Worm (Caenorhabditis elegans) whole organism, L1 larva: ENCODE data around the gene Y39B6A.25.
A peak's percentile ranks its signal among the peaks of the same experiment; 100 is the strongest.

Experiments used
- ama-1 ChIP-seq: fragments of 150-350 bp; optimal IDR thresholded peaks from 2 replicates; lab custom pipeline; 2014
- dpl-1 ChIP-seq, 3 experiments: fragments of 150-350 bp in 2 of 3; sonication (generic microtip) in 1 of 3; optimal IDR thresholded peaks; 2 replicates each; lab custom pipeline; 2014 to 2017; ENCODE audit warnings: missing biosample characterization in 3 of 3, missing genetic modification characterization in 3 of 3, missing genetic modification reagents in 3 of 3
- lir-3 ChIP-seq: sonication (generic microtip); optimal IDR thresholded peaks from 2 replicates; lab custom pipeline; 2016; ENCODE audit warnings: mild to moderate bottlenecking, missing genetic modification characterization, moderate library complexity, missing compliant biosample characterization; ENCODE audit not compliant: poor library complexity
- mep-1 ChIP-seq: fragments of 150-350 bp; optimal IDR thresholded peaks from 2 replicates; lab custom pipeline; 2014; ENCODE audit warnings: missing biosample characterization, missing genetic modification characterization
- nhr-11 ChIP-seq: fragments of 150-350 bp; optimal IDR thresholded peaks from 2 replicates; lab custom pipeline; 2014; ENCODE audit warnings: missing biosample characterization, missing genetic modification characterization
- pqm-1 ChIP-seq: sonication (generic microtip); optimal IDR thresholded peaks from 3 replicates; lab custom pipeline; 2017; ENCODE audit warnings: missing biosample characterization, missing genetic modification characterization
- sox-4 ChIP-seq: sonication (generic microtip); optimal IDR thresholded peaks from 2 replicates; lab custom pipeline; 2016; ENCODE audit warnings: missing genetic modification characterization, missing compliant biosample characterization
- tbx-2 ChIP-seq: sonication (generic microtip); optimal IDR thresholded peaks from 2 replicates; lab custom pipeline; 2016; ENCODE audit warnings: missing genetic modification characterization, missing compliant biosample characterization
- unc-130 ChIP-seq: fragments of 150-350 bp; optimal IDR thresholded peaks from 2 replicates; lab custom pipeline; 2017; ENCODE audit warnings: missing biosample characterization, missing genetic modification characterization, inconsistent platforms
- ztf-11 ChIP-seq, 2 experiments: sonication (generic microtip); optimal IDR thresholded peaks; 2 replicates each; lab custom pipeline; 2016 to 2017; ENCODE audit warnings: missing genetic modification characterization in 2 of 2, missing biosample characterization in 1 of 2, missing compliant biosample characterization in 1 of 2

- TF ChIP-seq mep-1 (tag; lab: Kevin White, UChicago) (no peak), ztf-11 (tag; optimal IDR thresholded peaks at IDR 0.05; lab: Kevin White, UChicago) (no peak), tbx-2 (tag; lab: Kevin White, UChicago) (peak; percentile 15), unc-130 (tag; lab: Kevin White, UChicago) (no peak), ama-1 (no peak), dpl-1 (GFP tag; optimal IDR thresholded peaks at IDR 0.05; lab: Kevin White, UChicago) (peak in 2 of 3 experiments; percentile 11 to 32), sox-4 (tag; lab: Kevin White, UChicago) (no peak), lir-3 (no peak), nhr-11 (no peak), pqm-1 (tag; lab: Kevin White, UChicago) (no peak)
Observed at ce11 chrV:19001016-19001415, 25.2 kb upstream of the Y39B6A.25 start, which contains the start of gene Y39B6A.34.
